4 worm cellular contexts compared by ENCODE assay signal in the genomic region with DNA sequence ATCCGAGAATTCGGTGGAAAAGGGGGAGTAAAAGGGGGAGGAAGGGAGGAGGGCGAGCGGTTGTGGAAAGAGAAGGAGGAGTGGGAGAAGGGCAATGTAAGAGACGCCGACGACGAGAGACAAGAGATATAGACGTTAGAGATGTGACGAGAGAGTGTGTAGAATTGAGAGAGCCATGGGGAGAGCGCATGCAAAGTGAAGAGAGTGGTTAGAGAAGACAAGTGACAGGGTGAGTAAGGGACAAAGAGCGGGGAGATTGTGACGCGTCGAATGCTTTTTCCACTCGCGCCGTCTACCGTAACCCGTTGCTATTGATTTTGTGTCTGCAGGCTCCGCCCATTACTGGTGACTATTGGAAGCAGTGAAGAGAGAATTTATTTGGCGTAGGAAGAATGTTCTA.
TF ChIP-seq lines count a peak whose summit lies in the region.

No protein-coding gene starts in this region.

TF ChIP-seq in whole organism, L2 larva, 48 proteins besides CTCF, POLR2A, EP300 and RAD21 (continues in another document):
- TF ChIP-seq nhr-12 (tag; optimal IDR thresholded peaks at IDR 0.05; lab: Kevin White, UChicago) (no peak), ceh-82 (tag; optimal IDR thresholded peaks at IDR 0.05; lab: Kevin White, UChicago) (no peak), ztf-1 (GFP tag; conservative IDR thresholded peaks at IDR 0.05; lab: Robert Waterston, UW) (no peak), ama-1 (optimal IDR thresholded peaks at IDR 0.05; lab: Kevin White, UChicago) (peak; percentile 26), gmeb-1 (tag; optimal IDR thresholded peaks at IDR 0.05; lab: Kevin White, UChicago) (peak; percentile 88), sma-9 (GFP tag; optimal IDR thresholded peaks at IDR 0.05; lab: Kevin White, UChicago) (peak; percentile 87), sma-9 (tag; optimal IDR thresholded peaks at IDR 0.05; lab: Kevin White, UChicago) (no peak), nhr-6 (tag; optimal IDR thresholded peaks at IDR 0.05; lab: Kevin White, UChicago) (peak; percentile 57), dmd-4 (tag; optimal IDR thresholded peaks at IDR 0.05; lab: Kevin White, UChicago) (no peak), Y55F3AM.14 (GFP tag; optimal IDR thresholded peaks at IDR 0.05; lab: Kevin White, UChicago) (peak; percentile 45), lin-11 (tag; optimal IDR thresholded peaks at IDR 0.05; lab: Kevin White, UChicago) (peak; percentile 89), sma-3 (GFP tag; optimal IDR thresholded peaks at IDR 0.05; lab: Kevin White, UChicago) (peak; percentile 88), nhr-77 (tag; optimal IDR thresholded peaks at IDR 0.05; lab: Kevin White, UChicago) (peak; percentile 55), elt-3 (tag; optimal IDR thresholded peaks at IDR 0.05; lab: Kevin White, UChicago) (no peak), mdl-1 (tag; optimal IDR thresholded peaks at IDR 0.05; lab: Kevin White, UChicago) (peak in 1 of 2 experiments; percentile 72), unc-39 (tag; optimal IDR thresholded peaks at IDR 0.05; lab: Kevin White, UChicago) (no peak), zag-1 (tag; optimal IDR thresholded peaks at IDR 0.05; lab: Kevin White, UChicago) (peak; percentile 8), unc-55 (GFP tag; optimal IDR thresholded peaks at IDR 0.05; lab: Kevin White, UChicago) (peak; percentile 80), crh-2 (tag; optimal IDR thresholded peaks at IDR 0.05; lab: Kevin White, UChicago) (peak; percentile 93), unc-62 (GFP tag; optimal IDR thresholded peaks at IDR 0.05; lab: Kevin White, UChicago) (no peak), nhr-25 (tag; optimal IDR thresholded peaks at IDR 0.05; lab: Kevin White, UChicago) (peak; percentile 93), aly-2 (tag; optimal IDR thresholded peaks at IDR 0.05; lab: Kevin White, UChicago) (no peak)

TF ChIP-seq in whole organism, L4 larva, 104 proteins besides CTCF, POLR2A, EP300 and RAD21 (continues in another document):
- TF ChIP-seq mep-1 (tag; optimal IDR thresholded peaks at IDR 0.05; lab: Kevin White, UChicago) (peak; percentile 80), Y48G9A.11 (GFP tag; IDR thresholded peaks at IDR 0.05; lab: Robert Waterston, UW) (no peak), snpc-1.2 (GFP tag; IDR thresholded peaks at IDR 0.05; lab: Robert Waterston, UW) (peak; percentile 75), zfp-3 (GFP tag; conservative IDR thresholded peaks at IDR 0.05; lab: Robert Waterston, UW) (0 out of 2 replicates have a peak, but pooled peaks have one; percentile 47), rbr-2 (tag; optimal IDR thresholded peaks at IDR 0.05; lab: Kevin White, UChicago) (peak; percentile 87), F37D6.2 (tag; optimal IDR thresholded peaks at IDR 0.05; lab: Kevin White, UChicago) (peak; percentile 49), lin-29 (GFP tag; IDR thresholded peaks at IDR 0.05; lab: Robert Waterston, UW) (no peak; the same call in none of the 2 replicates), spr-1 (tag; optimal IDR thresholded peaks at IDR 0.05; lab: Kevin White, UChicago) (peak; percentile 67), lin-15B (tag; optimal IDR thresholded peaks at IDR 0.05; lab: Kevin White, UChicago) (no peak), pqm-1 (tag; optimal IDR thresholded peaks at IDR 0.05; lab: Kevin White, UChicago) (no peak), fkh-10 (GFP tag; optimal IDR thresholded peaks at IDR 0.05; lab: Kevin White, UChicago) (peak; percentile 49), mxl-2 (GFP tag; conservative IDR thresholded peaks at IDR 0.05; lab: Robert Waterston, UW) (0 out of 2 replicates have a peak, but pooled peaks have one; percentile 26), nhr-102 (tag; optimal IDR thresholded peaks at IDR 0.05; lab: Kevin White, UChicago) (peak; percentile 88), nhr-48 (tag; optimal IDR thresholded peaks at IDR 0.05; lab: Kevin White, UChicago) (peak; percentile 80), duxl-1 (tag; optimal IDR thresholded peaks at IDR 0.05; lab: Kevin White, UChicago; ENCODE audit: poor library complexity) (peak; percentile 98), lin-38 (GFP tag; IDR thresholded peaks at IDR 0.05; lab: Robert Waterston, UW) (peak; percentile 56; the same call in 1 of the 2 replicates), hmg-1.1 (GFP tag; IDR thresholded peaks at IDR 0.05; lab: Robert Waterston, UW) (peak; percentile 89), dve-1 (tag; optimal IDR thresholded peaks at IDR 0.05; lab: Kevin White, UChicago; ENCODE audit: insufficient read depth) (peak; percentile 78), nhr-6 (tag; optimal IDR thresholded peaks at IDR 0.05; lab: Kevin White, UChicago) (peak; percentile 64), F44E2.7 (GFP tag; IDR thresholded peaks at IDR 0.05; lab: Robert Waterston, UW) (no peak), arid-1 (GFP tag; conservative IDR thresholded peaks at IDR 0.05; lab: Robert Waterston, UW) (0 out of 2 replicates have a peak, but pooled peaks have one; percentile 25)

TF ChIP-seq in whole organism, late embryonic, 69 proteins besides CTCF, POLR2A, EP300 and RAD21 (continues in another document):
- peak; percentile 78 for TF ChIP-seq pax-1 (tag; optimal IDR thresholded peaks at IDR 0.05; lab: Kevin White, UChicago)
- peak; percentile 85 for TF ChIP-seq ama-1 (optimal IDR thresholded peaks at IDR 0.05; lab: Kevin White, UChicago)
- TF ChIP-seq madf-2 (tag; optimal IDR thresholded peaks at IDR 0.05; lab: Kevin White, UChicago): peak; percentile 12
- TF ChIP-seq sox-2 (GFP tag; IDR thresholded peaks at IDR 0.05; lab: Robert Waterston, UW): peak; percentile 59; the same call in 1 of the 2 replicates
- TF ChIP-seq ets-4 (tag; optimal IDR thresholded peaks at IDR 0.05; lab: Kevin White, UChicago): peak; percentile 47
- TF ChIP-seq unc-55 (GFP tag; optimal IDR thresholded peaks at IDR 0.05; lab: Kevin White, UChicago): peak; percentile 99
- no peak for TF ChIP-seq zip-5 (tag; optimal IDR thresholded peaks at IDR 0.05; lab: Kevin White, UChicago)
- no peak for TF ChIP-seq ceh-9 (tag; optimal IDR thresholded peaks at IDR 0.05; lab: Kevin White, UChicago)
- no peak for TF ChIP-seq che-1 (tag; optimal IDR thresholded peaks at IDR 0.05; lab: Kevin White, UChicago)
- TF ChIP-seq ceh-18 (tag; optimal IDR thresholded peaks at IDR 0.05; lab: Kevin White, UChicago): peak; percentile 73
- no peak for TF ChIP-seq hlh-15 (tag; optimal IDR thresholded peaks at IDR 0.05; lab: Kevin White, UChicago)
- peak; percentile 75 for TF ChIP-seq hlh-30 (tag; optimal IDR thresholded peaks at IDR 0.05; lab: Kevin White, UChicago; ENCODE audit: insufficient read depth)
- peak; percentile 100 for TF ChIP-seq nfya-1 (tag; optimal IDR thresholded peaks at IDR 0.05; lab: Kevin White, UChicago)
- TF ChIP-seq F13H6.1 (tag; optimal IDR thresholded peaks at IDR 0.05; lab: Kevin White, UChicago): no peak
- TF ChIP-seq hlh-8 (tag; optimal IDR thresholded peaks at IDR 0.05; lab: Kevin White, UChicago): peak; percentile 14
- no peak for TF ChIP-seq fkh-10 (GFP tag; optimal IDR thresholded peaks at IDR 0.05; lab: Kevin White, UChicago)
- TF ChIP-seq pat-9 (tag; optimal IDR thresholded peaks at IDR 0.05; lab: Kevin White, UChicago): no peak
- no peak for TF ChIP-seq pha-4 (tag; optimal IDR thresholded peaks at IDR 0.05; lab: Kevin White, UChicago)
- TF ChIP-seq Y22D7AL.16 (tag; optimal IDR thresholded peaks at IDR 0.05; lab: Kevin White, UChicago): no peak
- peak; percentile 75 for TF ChIP-seq ceh-34 (tag; optimal IDR thresholded peaks at IDR 0.05; lab: Kevin White, UChicago)
- TF ChIP-seq rnt-1 (tag; optimal IDR thresholded peaks at IDR 0.05; lab: Kevin White, UChicago): peak; percentile 41
- no peak for TF ChIP-seq unc-86 (tag; optimal IDR thresholded peaks at IDR 0.05; lab: Kevin White, UChicago)
- TF ChIP-seq ahr-1 (tag; optimal IDR thresholded peaks at IDR 0.05; lab: Kevin White, UChicago): no peak
- peak; percentile 96 for TF ChIP-seq ceh-48 (tag; optimal IDR thresholded peaks at IDR 0.05; lab: Kevin White, UChicago)
- TF ChIP-seq hlh-6 (tag; optimal IDR thresholded peaks at IDR 0.05; lab: Kevin White, UChicago): no peak

TF ChIP-seq in whole organism, mixed stage, embryonic, 35 proteins besides CTCF, POLR2A, EP300 and RAD21 (continues in another document):
- peak; percentile 77 for TF ChIP-seq ceh-83 (GFP tag; optimal IDR thresholded peaks at IDR 0.05; lab: Kevin White, UChicago)
- TF ChIP-seq ztf-11 (tag; optimal IDR thresholded peaks at IDR 0.05; lab: Kevin White, UChicago): peak; percentile 25
- peak; percentile 93 for TF ChIP-seq unc-62 (GFP tag; optimal IDR thresholded peaks at IDR 0.05; lab: Kevin White, UChicago)
- peak; percentile 63 for TF ChIP-seq nhr-237 (tag; optimal IDR thresholded peaks at IDR 0.05; lab: Kevin White, UChicago)
- TF ChIP-seq snpc-4 (tag; optimal IDR thresholded peaks at IDR 0.05; lab: Kevin White, UChicago): no peak
- TF ChIP-seq lin-13 (tag; optimal IDR thresholded peaks at IDR 0.05; lab: Kevin White, UChicago): peak; percentile 29
- TF ChIP-seq sptf-1 (tag; optimal IDR thresholded peaks at IDR 0.05; lab: Kevin White, UChicago): peak; percentile 52
- TF ChIP-seq unc-39 (tag; optimal IDR thresholded peaks at IDR 0.05; lab: Kevin White, UChicago): no peak
- peak; percentile 89 for TF ChIP-seq ces-1 (GFP tag; optimal IDR thresholded peaks at IDR 0.05; lab: Kevin White, UChicago)
- no peak for TF ChIP-seq bed-3 (GFP tag; optimal IDR thresholded peaks at IDR 0.05; lab: Kevin White, UChicago)
- TF ChIP-seq sem-2 (GFP tag; optimal IDR thresholded peaks at IDR 0.05; lab: Kevin White, UChicago): no peak
- TF ChIP-seq ham-2 (GFP tag; optimal IDR thresholded peaks at IDR 0.05; lab: Kevin White, UChicago): peak; percentile 74
- peak; percentile 43 for TF ChIP-seq mep-1 (tag; optimal IDR thresholded peaks at IDR 0.05; lab: Kevin White, UChicago)
- TF ChIP-seq M03D4.4 (tag; optimal IDR thresholded peaks at IDR 0.05; lab: Kevin White, UChicago): no peak
- peak; percentile 97 for TF ChIP-seq lsy-2 (tag; optimal IDR thresholded peaks at IDR 0.05; lab: Kevin White, UChicago)
- TF ChIP-seq mab-5 (tag; optimal IDR thresholded peaks at IDR 0.05; lab: Kevin White, UChicago): peak; percentile 36
- no peak for TF ChIP-seq blmp-1 (tag; optimal IDR thresholded peaks at IDR 0.05; lab: Kevin White, UChicago)
- peak; percentile 52 for TF ChIP-seq nhr-2 (tag; optimal IDR thresholded peaks at IDR 0.05; lab: Kevin White, UChicago)
- no peak for TF ChIP-seq nhr-12 (tag; optimal IDR thresholded peaks at IDR 0.05; lab: Kevin White, UChicago)
- TF ChIP-seq zip-8 (tag; optimal IDR thresholded peaks at IDR 0.05; lab: Kevin White, UChicago): no peak
- no peak for TF ChIP-seq drap-1 (GFP tag; optimal IDR thresholded peaks at IDR 0.05; lab: Kevin White, UChicago)
- no peak for TF ChIP-seq cnd-1 (tag; optimal IDR thresholded peaks at IDR 0.05; lab: Kevin White, UChicago)
- TF ChIP-seq elt-3 (tag; optimal IDR thresholded peaks at IDR 0.05; lab: Kevin White, UChicago): peak; percentile 81
- TF ChIP-seq flh-1 (GFP tag; optimal IDR thresholded peaks at IDR 0.05; lab: Kevin White, UChicago): no peak
- no peak for TF ChIP-seq mls-2 (tag; optimal IDR thresholded peaks at IDR 0.05; lab: Kevin White, UChicago)
- TF ChIP-seq tbx-8 (GFP tag; optimal IDR thresholded peaks at IDR 0.05; lab: Kevin White, UChicago): no peak
- TF ChIP-seq ceh-39 (tag; optimal IDR thresholded peaks at IDR 0.05; lab: Kevin White, UChicago): no peak
- TF ChIP-seq ceh-43 (GFP tag; optimal IDR thresholded peaks at IDR 0.05; lab: Kevin White, UChicago): no peak
